Worm (Caenorhabditis elegans) whole organism, L4 larva: Measurements from ENCODE around the gene nspd-4.

Experiments
- F49E8.2 ChIP-seq: sonication (generic microtip); optimal IDR thresholded peaks from 2 replicates; lab custom pipeline; 2016; ENCODE audit warnings: missing compliant biosample characterization, mild to moderate bottlenecking, missing genetic modification characterization, borderline replicate concordance
- dmd-9 ChIP-seq: fragments of 200-800 bp; sonication (Bioruptor generic); IDR thresholded peaks from 2 replicates; pipeline ENCODE4 v1.3.6; 2022; ENCODE audit warnings: missing genetic modification reagents, missing genetic modification characterization, missing compliant biosample characterization
- hmg-1.1 ChIP-seq: fragments of 200-800 bp; sonication (Bioruptor generic); IDR thresholded peaks from 2 replicates; pipeline ENCODE4 v1.3.6; 2022; ENCODE audit warnings: missing genetic modification reagents, missing genetic modification characterization, missing compliant biosample characterization
- nhr-10 ChIP-seq: fragments of 150-350 bp; optimal IDR thresholded peaks from 2 replicates; lab custom pipeline; 2014; ENCODE audit warnings: missing biosample characterization, missing genetic modification characterization
- nhr-28 ChIP-seq: fragments of 150-350 bp; optimal IDR thresholded peaks from 2 replicates; lab custom pipeline; 2014; ENCODE audit warnings: missing biosample characterization, missing genetic modification characterization
- pqm-1 ChIP-seq: sonication (generic microtip); optimal IDR thresholded peaks from 2 replicates; lab custom pipeline; 2017; ENCODE audit warnings: missing biosample characterization, missing genetic modification characterization

DNA sequence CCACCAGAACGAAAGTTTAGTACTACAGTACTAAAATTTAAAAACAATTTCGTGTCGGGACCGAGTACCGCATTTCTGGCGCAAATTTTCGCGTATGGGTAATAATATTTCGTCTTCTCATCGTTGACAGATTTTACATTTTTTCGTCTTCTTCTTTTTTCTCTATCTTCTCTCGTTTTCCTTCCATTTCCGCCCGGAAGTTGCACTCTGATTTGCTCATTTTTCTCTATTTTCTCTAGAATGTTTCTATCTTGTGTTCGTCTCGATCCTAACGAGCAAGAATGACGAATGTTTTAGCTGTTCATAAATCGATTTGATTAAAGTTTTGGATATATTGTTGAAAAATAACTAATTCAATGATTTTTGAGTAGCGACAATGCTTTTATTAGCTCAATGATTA lies 13.1 kb downstream of the nspd-4 start:
- TF ChIP-seq nhr-28 (tag; lab: Kevin White, UChicago) = no peak
- no peak for TF ChIP-seq hmg-1.1 (GFP tag; lab: Robert Waterston, UW)
- no peak for TF ChIP-seq dmd-9 (GFP tag; lab: Robert Waterston, UW)
- no peak for TF ChIP-seq F49E8.2 (tag; lab: Kevin White, UChicago)
- TF ChIP-seq pqm-1 = no peak
- TF ChIP-seq nhr-10 (tag; lab: Kevin White, UChicago) = no peak
